Fruit fly (Drosophila melanogaster) whole organism, embryonic: Measurements from ENCODE around the gene nesd.

Source experiments
- CG10267 ChIP-seq: fragments of 200-800 bp; sonication (Bioruptor generic); optimal IDR thresholded peaks from 2 replicates; lab custom pipeline; 2018; ENCODE audit warnings: missing biosample characterization, mild to moderate bottlenecking, missing genetic modification characterization, moderate library complexity
- CG10274 ChIP-seq: fragments of 200-800 bp; sonication (Bioruptor generic); optimal IDR thresholded peaks from 3 replicates; lab custom pipeline; 2017; ENCODE audit warnings: missing biosample characterization, mild to moderate bottlenecking, missing genetic modification characterization
- CG10431 ChIP-seq: fragments of 200-800 bp; sonication (Bioruptor generic); optimal IDR thresholded peaks from 3 replicates; lab custom pipeline; 2018; ENCODE audit warnings: missing biosample characterization, mild to moderate bottlenecking, missing genetic modification characterization
- CG10979 ChIP-seq: fragments of 200-800 bp; sonication (Bioruptor generic); optimal IDR thresholded peaks from 2 replicates; lab custom pipeline; 2018; ENCODE audit warnings: missing biosample characterization, mild to moderate bottlenecking, missing genetic modification characterization, moderate library complexity
- CG11093 ChIP-seq: fragments of 200-800 bp; sonication (Bioruptor generic); IDR thresholded peaks from 3 replicates; pipeline ENCODE4 v1.3.6; 2022; ENCODE audit warnings: missing biosample characterization, missing genetic modification characterization
- CG15696 ChIP-seq: fragments of 200-800 bp; sonication (Bioruptor generic); optimal IDR thresholded peaks from 2 replicates; lab custom pipeline; 2019; ENCODE audit warnings: missing biosample characterization, mild to moderate bottlenecking, missing genetic modification characterization, moderate library complexity
- CG17186 ChIP-seq: fragments of 200-800 bp; sonication (Bioruptor generic); optimal IDR thresholded peaks from 3 replicates; lab custom pipeline; 2017; ENCODE audit warnings: missing biosample characterization, missing genetic modification reagents, missing genetic modification characterization
- CG18619 ChIP-seq: fragments of 200-800 bp; sonication (Bioruptor generic); optimal IDR thresholded peaks from 3 replicates; lab custom pipeline; 2017; ENCODE audit warnings: missing biosample characterization, mild to moderate bottlenecking, missing genetic modification characterization
- CG2120 ChIP-seq: fragments of 200-800 bp; sonication (Bioruptor generic); optimal IDR thresholded peaks from 3 replicates; lab custom pipeline; 2016; ENCODE audit warnings: missing biosample characterization, missing genetic modification characterization
- CG34224 ChIP-seq: fragments of 200-800 bp; sonication (Bioruptor generic); IDR thresholded peaks from 3 replicates; pipeline ENCODE4 v1.3.6; 2022; ENCODE audit warnings: missing biosample characterization, missing genetic modification characterization; ENCODE audit not compliant: partially characterized antibody
- CG4854 ChIP-seq: fragments of 200-800 bp; sonication (Bioruptor generic); optimal IDR thresholded peaks from 2 replicates; lab custom pipeline; 2016; ENCODE audit warnings: missing biosample characterization, missing genetic modification characterization, inconsistent platforms
- CG6689 ChIP-seq: fragments of 200-800 bp; sonication (Bioruptor generic); IDR thresholded peaks from 2 replicates; pipeline ENCODE4 v1.3.6; 2022; ENCODE audit warnings: missing biosample characterization, missing genetic modification characterization
- CG7963 ChIP-seq: fragments of 200-800 bp; sonication (Bioruptor generic); IDR thresholded peaks from 3 replicates; pipeline ENCODE4 v1.3.6; 2022; ENCODE audit warnings: missing biosample characterization, missing genetic modification characterization; ENCODE audit not compliant: partially characterized antibody
- CG9727 ChIP-seq: fragments of 200-800 bp; sonication (Bioruptor generic); optimal IDR thresholded peaks from 3 replicates; lab custom pipeline; 2017; ENCODE audit warnings: missing biosample characterization, mild to moderate bottlenecking, missing genetic modification characterization
- Dek ChIP-seq: fragments of 200-800 bp; sonication (Bioruptor generic); optimal IDR thresholded peaks from 3 replicates; lab custom pipeline; 2019; ENCODE audit warnings: missing biosample characterization, mild to moderate bottlenecking, missing genetic modification characterization, moderate library complexity
- Dip3 ChIP-seq: fragments of 200-800 bp; sonication (Bioruptor generic); optimal IDR thresholded peaks from 3 replicates; lab custom pipeline; 2016; ENCODE audit warnings: missing biosample characterization, missing genetic modification characterization
- Dll ChIP-seq: fragments of 200-800 bp; sonication (Bioruptor generic); IDR thresholded peaks from 4 replicates; pipeline ENCODE4 v1.3.6; 2022; ENCODE audit warnings: missing biosample characterization, missing genetic modification characterization; ENCODE audit not compliant: partially characterized antibody
- Doc3 ChIP-seq: fragments of 200-800 bp; sonication (Bioruptor generic); IDR thresholded peaks from 3 replicates; pipeline ENCODE4 v1.3.6; 2022; ENCODE audit warnings: missing biosample characterization, missing genetic modification characterization; ENCODE audit not compliant: partially characterized antibody
- Dp ChIP-seq: fragments of 200-800 bp; sonication (Bioruptor generic); optimal IDR thresholded peaks from 2 replicates; lab custom pipeline; 2018; ENCODE audit warnings: missing biosample characterization, mild to moderate bottlenecking, missing genetic modification characterization, moderate library complexity
- Dref ChIP-seq: fragments of 200-800 bp; sonication (Bioruptor generic); IDR thresholded peaks from 2 replicates; pipeline ENCODE4 v1.3.6; 2022; ENCODE audit warnings: missing biosample characterization, missing genetic modification characterization
- Elba2 ChIP-seq: fragments of 200-800 bp; sonication (Bioruptor generic); optimal IDR thresholded peaks from 3 replicates; lab custom pipeline; 2016; ENCODE audit warnings: missing biosample characterization, missing genetic modification characterization
- HLH4C ChIP-seq: fragments of 200-800 bp; sonication (Bioruptor generic); IDR thresholded peaks from 3 replicates; pipeline ENCODE4 v1.3.6; 2022; ENCODE audit warnings: missing biosample characterization, missing genetic modification characterization; ENCODE audit not compliant: partially characterized antibody
- Lpt ChIP-seq: fragments of >200 bp; optimal IDR thresholded peaks from 2 replicates; lab custom pipeline; 2018; ENCODE audit warnings: missing biosample characterization, missing genetic modification characterization
- Med ChIP-seq: fragments of 200-800 bp; sonication (Bioruptor generic); peaks from one replicate; lab custom pipeline; 2016; ENCODE audit warnings: missing biosample characterization, missing genetic modification characterization, mild to moderate bottlenecking, inconsistent platforms, moderate library complexity
- Meics ChIP-seq: fragments of 200-800 bp; sonication (Bioruptor generic); optimal IDR thresholded peaks from 2 replicates; lab custom pipeline; 2017; ENCODE audit warnings: missing biosample characterization, mild to moderate bottlenecking, missing genetic modification characterization
- Myb ChIP-seq: fragments of 200-800 bp; sonication (Bioruptor generic); optimal IDR thresholded peaks from 2 replicates; lab custom pipeline; 2016; ENCODE audit warnings: missing biosample characterization, missing genetic modification characterization
- Oli ChIP-seq: fragments of 200-800 bp; sonication (Bioruptor generic); optimal IDR thresholded peaks from 2 replicates; lab custom pipeline; 2018; ENCODE audit warnings: missing biosample characterization, mild to moderate bottlenecking, missing genetic modification characterization, moderate library complexity
- Pdp1 ChIP-seq, 2 experiments: fragments of 200-800 bp; sonication (Bioruptor generic); optimal IDR thresholded peaks; 3 replicates each; lab custom pipeline; 2016; ENCODE audit warnings: missing biosample characterization in 2 of 2, missing genetic modification characterization in 2 of 2, mild to moderate bottlenecking in 1 of 2, moderate library complexity in 1 of 2
- Sin3A ChIP-seq: fragments of >200 bp; optimal IDR thresholded peaks from 2 replicates; lab custom pipeline; 2018
- Usf ChIP-seq: fragments of 200-800 bp; sonication (Bioruptor generic); optimal IDR thresholded peaks from 2 replicates; lab custom pipeline; 2017; ENCODE audit warnings: missing genotype, missing biosample characterization, missing genetic modification characterization
- Xbp1 ChIP-seq: fragments of 200-800 bp; sonication (Bioruptor generic); optimal IDR thresholded peaks from 3 replicates; lab custom pipeline; 2016; ENCODE audit warnings: missing biosample characterization, mild to moderate bottlenecking, missing genetic modification characterization
- Xrp1 ChIP-seq: fragments of 200-800 bp; sonication (Bioruptor generic); IDR thresholded peaks from 2 replicates; pipeline ENCODE4 v1.3.6; 2022; ENCODE audit warnings: missing biosample characterization, missing genetic modification characterization
- amos ChIP-seq: fragments of 200-800 bp; sonication (Bioruptor generic); IDR thresholded peaks from 2 replicates; pipeline ENCODE4 v1.3.6; 2022; ENCODE audit warnings: missing biosample characterization, missing genetic modification characterization; ENCODE audit not compliant: partially characterized antibody
- ase ChIP-seq: fragments of 200-800 bp; sonication (Bioruptor generic); IDR thresholded peaks from 3 replicates; pipeline ENCODE4 v1.3.6; 2022; ENCODE audit warnings: missing biosample characterization, missing genetic modification characterization
- ato ChIP-seq: fragments of 200-800 bp; sonication (Bioruptor generic); IDR thresholded peaks from 2 replicates; pipeline ENCODE4 v1.3.6; 2022; ENCODE audit warnings: missing biosample characterization, missing genetic modification characterization; ENCODE audit not compliant: partially characterized antibody
- bcd ChIP-seq: fragments of 200-800 bp; sonication (Bioruptor generic); optimal IDR thresholded peaks from 2 replicates; lab custom pipeline; 2017; ENCODE audit warnings: missing biosample characterization, mild to moderate bottlenecking, missing genetic modification characterization
- bsh ChIP-seq, 2 experiments: fragments of 200-800 bp; sonication (Bioruptor generic); optimal IDR thresholded peaks; 2 replicates each; lab custom pipeline; 2017 to 2018; ENCODE audit warnings: mild to moderate bottlenecking in 2 of 2, missing biosample characterization in 2 of 2, missing genetic modification characterization in 2 of 2, moderate library complexity in 1 of 2
- cad ChIP-seq: fragments of >200 bp; optimal IDR thresholded peaks from 2 replicates; lab custom pipeline; 2017; ENCODE audit warnings: missing biosample characterization, missing genetic modification characterization
- disco-r ChIP-seq: fragments of 200-800 bp; sonication (Bioruptor generic); optimal IDR thresholded peaks from 2 replicates; lab custom pipeline; 2016; ENCODE audit warnings: missing biosample characterization, missing genetic modification characterization
- gcm2 ChIP-seq: fragments of 200-800 bp; sonication (Bioruptor generic); optimal IDR thresholded peaks from 2 replicates; lab custom pipeline; 2016; ENCODE audit warnings: missing biosample characterization, missing genetic modification characterization
- jumu ChIP-seq: fragments of 200-800 bp; sonication (Bioruptor generic); optimal IDR thresholded peaks from 3 replicates; lab custom pipeline; 2016; ENCODE audit warnings: missing biosample characterization, missing genetic modification characterization
- knrl ChIP-seq: fragments of 200-800 bp; sonication (Bioruptor generic); IDR thresholded peaks from 3 replicates; pipeline ENCODE4 v1.3.6; 2022; ENCODE audit warnings: missing biosample characterization, missing genetic modification characterization; ENCODE audit not compliant: partially characterized antibody
- lola ChIP-seq, 3 experiments: fragments of >200 bp in 2 of 3; fragments of 200-800 bp in 1 of 3; sonication (Bioruptor generic) in 1 of 3; optimal IDR thresholded peaks; 2 replicates each; lab custom pipeline; 2017 to 2019; ENCODE audit warnings: missing biosample characterization in 3 of 3, missing genetic modification characterization in 3 of 3, mild to moderate bottlenecking in 1 of 3, moderate library complexity in 1 of 3
- stwl ChIP-seq: fragments of 200-800 bp; sonication (Bioruptor generic); optimal IDR thresholded peaks from 3 replicates; lab custom pipeline; 2018; ENCODE audit warnings: missing biosample characterization, mild to moderate bottlenecking, missing genetic modification characterization, moderate library complexity
- tio ChIP-seq: fragments of 200-800 bp; sonication (Bioruptor generic); optimal IDR thresholded peaks from 2 replicates; lab custom pipeline; 2017; ENCODE audit warnings: missing biosample characterization, missing genetic modification characterization, inconsistent platforms
- tna ChIP-seq: fragments of 200-800 bp; sonication (Bioruptor generic); IDR thresholded peaks from 2 replicates; pipeline ENCODE4 v1.3.6; 2022; ENCODE audit warnings: missing biosample characterization, missing genetic modification characterization; ENCODE audit not compliant: partially characterized antibody
- trem ChIP-seq: fragments of 200-800 bp; optimal IDR thresholded peaks from 3 replicates; lab custom pipeline; 2019; ENCODE audit warnings: missing biosample characterization, mild to moderate bottlenecking, missing genetic modification characterization, moderate library complexity
- tx ChIP-seq: fragments of 200-800 bp; sonication (Bioruptor generic); optimal IDR thresholded peaks from 2 replicates; lab custom pipeline; 2016; ENCODE audit warnings: missing biosample characterization, missing genetic modification characterization
- vvl ChIP-seq: fragments of 200-800 bp; sonication (Bioruptor generic); IDR thresholded peaks from 2 replicates; pipeline ENCODE4 v1.3.6; 2022; ENCODE audit warnings: missing biosample characterization, missing genetic modification characterization

Gene nesd

DNA sequence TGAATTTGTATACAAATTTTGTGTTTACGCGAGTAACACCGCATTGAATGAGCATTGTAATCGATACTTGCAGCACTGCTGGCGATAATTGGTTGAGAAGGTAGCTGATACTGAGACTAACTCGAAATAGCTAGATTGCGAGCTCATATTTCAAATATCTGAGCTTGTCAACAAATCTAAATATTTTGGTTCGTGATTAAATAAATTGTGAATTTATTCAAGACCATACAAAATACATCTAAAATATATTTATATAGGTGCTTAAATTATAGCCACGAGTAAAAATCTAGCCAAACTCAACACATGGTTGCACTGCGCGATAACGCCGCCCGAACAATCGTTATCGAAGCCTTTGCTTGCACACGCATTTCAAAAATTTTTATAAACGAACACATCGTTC lies at the start of gene nesd, which contains the start of gene Taf13:
TSS of gene nesd (plus strand) at position 179 of the 400 bp plus-strand sequence.
TSS of gene Taf13 (minus strand) at position 56 of the 400 bp plus-strand sequence.
- peak; percentile 32 for TF ChIP-seq Oli (tag; lab: Kevin White, UChicago)
- TF ChIP-seq CG9727 (GFP tag; lab: Kevin White, UChicago) = peak; percentile 37
- peak; percentile 16; the same call in 1 of the 2 replicates for TF ChIP-seq vvl (GFP tag; lab: Robert Waterston, UW)
- peak; percentile 5 for TF ChIP-seq CG10979
- no peak for TF ChIP-seq CG10431 (GFP tag; lab: Kevin White, UChicago)
- TF ChIP-seq jumu (GFP tag; lab: Kevin White, UChicago) = peak; percentile 37
- TF ChIP-seq Myb = peak; percentile 73
- TF ChIP-seq tna = peak; percentile 52; the same call in 1 of the 2 replicates
- peak; percentile 32 for TF ChIP-seq Dek
- TF ChIP-seq Med (GFP tag; lab: Kevin White, UChicago) = peak; percentile 81
- TF ChIP-seq CG18619 (GFP tag; lab: Kevin White, UChicago) = peak; percentile 1
- TF ChIP-seq knrl (GFP tag; lab: Robert Waterston, UW) = peak; percentile 75
- TF ChIP-seq Dp (GFP tag; lab: Kevin White, UChicago) = peak; percentile 85
- peak; percentile 56 for TF ChIP-seq amos (GFP tag; lab: Robert Waterston, UW)
- peak in 1 of 2 experiments; percentile 8 for TF ChIP-seq bsh (GFP tag; optimal IDR thresholded peaks at IDR 0.05; lab: Kevin White, UChicago)
- peak; percentile 68 for TF ChIP-seq CG2120 (GFP tag; lab: Kevin White, UChicago)
- no peak for TF ChIP-seq Lpt (GFP tag; lab: Kevin White, UChicago)
- TF ChIP-seq HLH4C (GFP tag; lab: Robert Waterston, UW) = peak; percentile 89
- TF ChIP-seq Dip3 (GFP tag; lab: Kevin White, UChicago) = peak; percentile 13
- TF ChIP-seq CG6689 (GFP tag; lab: Robert Waterston, UW) = peak; percentile 56
- TF ChIP-seq CG17186 (GFP tag; lab: Kevin White, UChicago) = peak; percentile 71
- TF ChIP-seq gcm2 (GFP tag; lab: Kevin White, UChicago) = no peak
- peak; percentile 63 for TF ChIP-seq stwl (tag; lab: Kevin White, UChicago)
- peak; percentile 31; the same call in 1 of the 2 replicates for TF ChIP-seq Xrp1 (GFP tag; lab: Robert Waterston, UW)
- peak; percentile 92 for TF ChIP-seq Sin3A (lab: Kevin White, UChicago)
- no peak for TF ChIP-seq Usf (GFP tag; lab: Kevin White, UChicago)
- no peak for TF ChIP-seq disco-r (GFP tag; lab: Kevin White, UChicago)
- peak; percentile 73 for TF ChIP-seq CG34224 (GFP tag; lab: Robert Waterston, UW)
- TF ChIP-seq Xbp1 (GFP tag; lab: Kevin White, UChicago) = peak; percentile 39
- no peak for TF ChIP-seq tx (GFP tag; lab: Kevin White, UChicago)
- peak; percentile 10 for TF ChIP-seq CG4854 (GFP tag; lab: Kevin White, UChicago)
- no peak for TF ChIP-seq tio (GFP tag; lab: Kevin White, UChicago)
- TF ChIP-seq CG10267 = peak; percentile 56
- peak in 1 of 3 experiments; percentile 46 for TF ChIP-seq lola (GFP tag; optimal IDR thresholded peaks at IDR 0.05; lab: Kevin White, UChicago)
- TF ChIP-seq ato = 0 out of 2 replicates have a peak, but pooled peaks have one; percentile 20
- no peak for TF ChIP-seq CG10274
- TF ChIP-seq Doc3 (GFP tag; lab: Robert Waterston, UW) = peak; percentile 60
- TF ChIP-seq bcd = peak; percentile 14
- TF ChIP-seq CG11093 (GFP tag; lab: Robert Waterston, UW) = no peak
- TF ChIP-seq trem = peak; percentile 74
- TF ChIP-seq ase (GFP tag; lab: Robert Waterston, UW) = no peak
- TF ChIP-seq Elba2 (GFP tag; lab: Kevin White, UChicago) = peak; percentile 48
- TF ChIP-seq CG7963 (GFP tag; lab: Robert Waterston, UW) = peak; percentile 49; the same call in 2 of the 3 replicates
- peak; percentile 81 for TF ChIP-seq Dref (GFP tag; lab: Robert Waterston, UW)
- TF ChIP-seq cad = no peak
- TF ChIP-seq CG15696 = peak; percentile 27
- TF ChIP-seq Meics (GFP tag; lab: Kevin White, UChicago) = peak; percentile 42
- peak; percentile 14 to 40 for TF ChIP-seq Pdp1 (GFP tag; optimal IDR thresholded peaks at IDR 0.05; lab: Kevin White, UChicago)
- peak; percentile 84 for TF ChIP-seq Dll (GFP tag; lab: Robert Waterston, UW)
